Worm (Caenorhabditis elegans) whole organism, L2 larva: ENCODE measurements around the gene rha-1.

Source experiments
- ceh-16 ChIP-seq: fragments of 150-350 bp; optimal IDR thresholded peaks from 2 replicates; lab custom pipeline; 2014; ENCODE audit warnings: missing biosample characterization, missing genetic modification characterization
- unc-62 ChIP-seq: fragments of 150-350 bp; optimal IDR thresholded peaks from 2 replicates; lab custom pipeline; 2014; ENCODE audit warnings: missing biosample characterization, missing genetic modification reagents, missing genetic modification characterization

ce11 chrII:8930763-8931162, 47.3 kb upstream of the rha-1 start, which contains the start of gene enol-1:
- TF ChIP-seq unc-62 (GFP tag; lab: Kevin White, UChicago) (no peak), ceh-16 (tag; lab: Kevin White, UChicago) (no peak)
